Worm (Caenorhabditis elegans) whole organism, mixed stage, embryonic: ENCODE results near the gene dbn-1.

Experiments used
- blmp-1 ChIP-seq: fragments of 150-350 bp; optimal IDR thresholded peaks from 2 replicates; lab custom pipeline; 2014; ENCODE audit warnings: missing biosample characterization, missing genetic modification characterization
- ces-1 ChIP-seq: fragments of 150-350 bp; optimal IDR thresholded peaks from 2 replicates; lab custom pipeline; 2014; ENCODE audit warnings: missing biosample characterization, missing genetic modification reagents, missing genetic modification characterization
- hlh-1 ChIP-seq: fragments of 150-350 bp; optimal IDR thresholded peaks from 2 replicates; lab custom pipeline; 2014; ENCODE audit warnings: missing biosample characterization, missing genetic modification reagents, missing genetic modification characterization
- lin-13 ChIP-seq: fragments of 150-350 bp; optimal IDR thresholded peaks from 2 replicates; lab custom pipeline; 2014; ENCODE audit warnings: missing biosample characterization, missing genetic modification characterization
- lin-32 ChIP-seq: fragments of 200-800 bp; sonication (Bioruptor generic); optimal IDR thresholded peaks from 2 replicates; lab custom pipeline; 2018; ENCODE audit warnings: mild to moderate bottlenecking, missing genetic modification characterization, missing compliant biosample characterization
- mep-1 ChIP-seq: fragments of 150-350 bp; optimal IDR thresholded peaks from 2 replicates; lab custom pipeline; 2017; ENCODE audit warnings: missing biosample characterization, missing genetic modification reagents, missing genetic modification characterization, inconsistent platforms
- nhr-237 ChIP-seq: fragments of 150-350 bp; optimal IDR thresholded peaks from 2 replicates; lab custom pipeline; 2014; ENCODE audit warnings: missing biosample characterization, missing genetic modification characterization
- nhr-28 ChIP-seq: fragments of 150-350 bp; optimal IDR thresholded peaks from 2 replicates; lab custom pipeline; 2014; ENCODE audit warnings: missing biosample characterization, missing genetic modification characterization
- pha-4 ChIP-seq: fragments of 150-350 bp; optimal IDR thresholded peaks from 2 replicates; lab custom pipeline; 2018; ENCODE audit warnings: missing biosample characterization, missing genetic modification reagents, missing genetic modification characterization
- sptf-1 ChIP-seq: sonication (generic microtip); optimal IDR thresholded peaks from 2 replicates; lab custom pipeline; 2017; ENCODE audit warnings: mild to moderate bottlenecking, missing genetic modification characterization, moderate library complexity, missing compliant biosample characterization
- unc-39 ChIP-seq: fragments of 150-350 bp; optimal IDR thresholded peaks from 2 replicates; lab custom pipeline; 2014; ENCODE audit warnings: missing biosample characterization, missing genetic modification characterization
- unc-62 ChIP-seq: fragments of 150-350 bp; optimal IDR thresholded peaks from 2 replicates; lab custom pipeline; 2014; ENCODE audit warnings: missing biosample characterization, missing genetic modification reagents, missing genetic modification characterization

- no peak for TF ChIP-seq unc-39 (tag; lab: Kevin White, UChicago)
- TF ChIP-seq hlh-1 (tag; lab: Kevin White, UChicago) = no peak
- no peak for TF ChIP-seq nhr-28 (tag; lab: Kevin White, UChicago)
- TF ChIP-seq mep-1 (tag; lab: Kevin White, UChicago) = no peak
- no peak for TF ChIP-seq pha-4 (tag; lab: Kevin White, UChicago)
- TF ChIP-seq sptf-1 (tag; lab: Kevin White, UChicago) = no peak
- no peak for TF ChIP-seq blmp-1 (tag; lab: Kevin White, UChicago)
- no peak for TF ChIP-seq unc-62
- no peak for TF ChIP-seq ces-1 (GFP tag; lab: Kevin White, UChicago)
- no peak for TF ChIP-seq nhr-237 (tag; lab: Kevin White, UChicago)
- no peak for TF ChIP-seq lin-32 (GFP tag; lab: Kevin White, UChicago)
- TF ChIP-seq lin-13 (tag; lab: Kevin White, UChicago) = no peak
Observed at ce11 chrIII:13733833-13734232, 28.0 kb downstream of the dbn-1 start.
